Worm (Caenorhabditis elegans) whole organism, late embryonic: ENCODE measurements around the gene C16D2.3.
A peak's percentile ranks its signal among the peaks of the same experiment; 100 is the strongest.

ENCODE experiments used
- C38D4.7 ChIP-seq: fragments of 200-800 bp; sonication (Bioruptor generic); optimal IDR thresholded peaks from 2 replicates; lab custom pipeline; 2018; ENCODE audit warnings: mild to moderate bottlenecking, missing genetic modification characterization, moderate library complexity, missing compliant biosample characterization
- K09A11.1 ChIP-seq: sonication (generic microtip); optimal IDR thresholded peaks from 2 replicates; lab custom pipeline; 2017; ENCODE audit warnings: antibody characterized with exemption, mild to moderate bottlenecking, missing genetic modification characterization, missing compliant biosample characterization; ENCODE audit not compliant: insufficient read depth
- ama-1 ChIP-seq: fragments of 150-350 bp; optimal IDR thresholded peaks from 2 replicates; lab custom pipeline; 2014
- ceh-14 ChIP-seq: sonication (generic microtip); optimal IDR thresholded peaks from 2 replicates; lab custom pipeline; 2016; ENCODE audit warnings: missing genotype, missing genetic modification characterization, missing compliant biosample characterization
- ceh-18 ChIP-seq: sonication (generic microtip); optimal IDR thresholded peaks from 2 replicates; lab custom pipeline; 2016; ENCODE audit warnings: missing genetic modification characterization, missing compliant biosample characterization
- ceh-2 ChIP-seq: sonication (generic microtip); optimal IDR thresholded peaks from 2 replicates; lab custom pipeline; 2016; ENCODE audit warnings: missing genotype, missing genetic modification characterization, missing compliant biosample characterization
- ceh-22 ChIP-seq: sonication (generic microtip); optimal IDR thresholded peaks from 2 replicates; lab custom pipeline; 2017; ENCODE audit warnings: missing biosample characterization, missing genetic modification characterization
- ceh-24 ChIP-seq: sonication (generic microtip); optimal IDR thresholded peaks from 2 replicates; lab custom pipeline; 2016; ENCODE audit warnings: mild to moderate bottlenecking, missing genetic modification characterization, missing compliant biosample characterization
- ceh-30 ChIP-seq: fragments of 150-350 bp; optimal IDR thresholded peaks from 2 replicates; lab custom pipeline; 2014; ENCODE audit warnings: missing biosample characterization, missing genetic modification characterization
- ceh-34 ChIP-seq: sonication (generic microtip); optimal IDR thresholded peaks from 2 replicates; lab custom pipeline; 2016; ENCODE audit warnings: mild to moderate bottlenecking, missing genetic modification characterization, missing compliant biosample characterization
- ceh-45 ChIP-seq: fragments of 200-800 bp; sonication (Bioruptor generic); IDR thresholded peaks from 2 replicates; pipeline ENCODE4 v1.3.6; 2022; ENCODE audit warnings: missing genetic modification reagents, missing genetic modification characterization, missing compliant biosample characterization
- ceh-48 ChIP-seq: sonication (generic microtip); optimal IDR thresholded peaks from 2 replicates; lab custom pipeline; 2016; ENCODE audit warnings: missing genetic modification characterization, inconsistent platforms, missing compliant biosample characterization
- che-1 ChIP-seq: sonication (generic microtip); optimal IDR thresholded peaks from 2 replicates; lab custom pipeline; 2016; ENCODE audit warnings: mild to moderate bottlenecking, missing genetic modification characterization, missing compliant biosample characterization
- elt-2 ChIP-seq: sonication (generic microtip); optimal IDR thresholded peaks from 2 replicates; lab custom pipeline; 2016; ENCODE audit warnings: missing genetic modification reagents, missing genetic modification characterization, missing compliant biosample characterization
- eyg-1 ChIP-seq: sonication (generic microtip); optimal IDR thresholded peaks from 2 replicates; lab custom pipeline; 2016; ENCODE audit warnings: missing genotype, missing genetic modification characterization, missing compliant biosample characterization
- hlh-30 ChIP-seq: sonication (generic microtip); optimal IDR thresholded peaks from 2 replicates; lab custom pipeline; 2017; ENCODE audit warnings: antibody characterized with exemption, missing genetic modification characterization, missing compliant biosample characterization; ENCODE audit not compliant: insufficient read depth
- hlh-8 ChIP-seq: sonication (generic microtip); optimal IDR thresholded peaks from 2 replicates; lab custom pipeline; 2016; ENCODE audit warnings: missing genotype, missing genetic modification characterization, missing compliant biosample characterization
- lim-6 ChIP-seq: sonication (generic microtip); optimal IDR thresholded peaks from 2 replicates; lab custom pipeline; 2016; ENCODE audit warnings: missing genetic modification characterization, missing compliant biosample characterization
- nfya-1 ChIP-seq: sonication (generic microtip); optimal IDR thresholded peaks from 2 replicates; lab custom pipeline; 2017; ENCODE audit warnings: missing genetic modification characterization, mild to moderate bottlenecking, missing compliant biosample characterization, antibody characterized with exemption, moderate library complexity
- nhr-11 ChIP-seq: fragments of 150-350 bp; optimal IDR thresholded peaks from 2 replicates; lab custom pipeline; 2014; ENCODE audit warnings: missing biosample characterization, missing genetic modification characterization
- npax-4 ChIP-seq: sonication (generic microtip); optimal IDR thresholded peaks from 2 replicates; lab custom pipeline; 2016; ENCODE audit warnings: missing genetic modification characterization, missing compliant biosample characterization
- pag-3 ChIP-seq: sonication (generic microtip); optimal IDR thresholded peaks from 2 replicates; lab custom pipeline; 2016; ENCODE audit warnings: missing compliant biosample characterization, missing genetic modification characterization, borderline replicate concordance
- pha-4 ChIP-seq: fragments of 150-350 bp; optimal IDR thresholded peaks from 2 replicates; lab custom pipeline; 2018; ENCODE audit warnings: missing biosample characterization, missing genetic modification reagents, missing genetic modification characterization
- pqm-1 ChIP-seq: sonication (generic microtip); optimal IDR thresholded peaks from 2 replicates; lab custom pipeline; 2016; ENCODE audit warnings: missing genetic modification characterization, missing compliant biosample characterization
- pros-1 ChIP-seq: fragments of 150-350 bp; optimal IDR thresholded peaks from 2 replicates; lab custom pipeline; 2014; ENCODE audit warnings: missing biosample characterization, missing genetic modification reagents, missing genetic modification characterization
- ref-2 ChIP-seq: sonication (generic microtip); optimal IDR thresholded peaks from 2 replicates; lab custom pipeline; 2016; ENCODE audit warnings: missing genetic modification characterization, missing compliant biosample characterization
- sdc-2 ChIP-seq: sonication (generic microtip); optimal IDR thresholded peaks from 2 replicates; lab custom pipeline; 2016; ENCODE audit warnings: missing genotype, missing genetic modification characterization, missing compliant biosample characterization
- sox-4 ChIP-seq: sonication (generic microtip); optimal IDR thresholded peaks from 2 replicates; lab custom pipeline; 2017; ENCODE audit warnings: mild to moderate bottlenecking, missing genetic modification characterization, inconsistent platforms, missing compliant biosample characterization
- tbx-2 ChIP-seq: sonication (generic microtip); optimal IDR thresholded peaks from 2 replicates; lab custom pipeline; 2016; ENCODE audit warnings: missing genetic modification characterization, missing compliant biosample characterization
- ttx-3 ChIP-seq: sonication (generic microtip); optimal IDR thresholded peaks from 2 replicates; lab custom pipeline; 2016; ENCODE audit warnings: missing genetic modification reagents, missing genetic modification characterization, missing compliant biosample characterization
- unc-42 ChIP-seq: sonication (generic microtip); optimal IDR thresholded peaks from 2 replicates; lab custom pipeline; 2016; ENCODE audit warnings: missing genotype, missing genetic modification characterization, missing compliant biosample characterization
- unc-55 ChIP-seq: sonication (generic microtip); optimal IDR thresholded peaks from 2 replicates; lab custom pipeline; 2017; ENCODE audit warnings: missing biosample characterization, missing genetic modification reagents, missing genetic modification characterization
- unc-86 ChIP-seq: sonication (generic microtip); optimal IDR thresholded peaks from 2 replicates; lab custom pipeline; 2016; ENCODE audit warnings: missing genetic modification characterization, missing compliant biosample characterization
- zip-5 ChIP-seq: sonication (generic microtip); optimal IDR thresholded peaks from 2 replicates; lab custom pipeline; 2016; ENCODE audit warnings: missing genetic modification characterization, missing compliant biosample characterization
- ztf-16 ChIP-seq: sonication (generic microtip); optimal IDR thresholded peaks from 2 replicates; lab custom pipeline; 2017; ENCODE audit warnings: missing genetic modification characterization, missing compliant biosample characterization

The C16D2.3 gene

DNA sequence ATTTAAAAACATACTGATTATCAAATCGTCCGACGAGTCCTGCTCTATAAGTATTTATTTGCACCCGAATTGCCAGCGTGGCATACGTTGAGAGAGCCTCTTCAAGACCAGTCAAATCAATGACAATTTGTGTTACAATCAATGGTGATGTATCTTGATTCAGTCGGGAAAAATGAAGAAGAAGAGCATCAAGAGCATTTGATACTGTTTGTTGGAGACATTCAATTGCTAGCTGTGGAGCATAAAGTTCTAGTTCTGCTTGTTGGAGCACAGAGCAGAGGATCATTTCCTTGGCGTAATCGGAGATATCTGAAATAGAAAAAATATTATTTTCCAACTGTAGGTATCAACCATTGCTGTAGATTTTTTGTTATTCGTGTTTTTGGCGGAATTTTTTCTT, 35.6 kb downstream of the C16D2.3 start:
- no peak for TF ChIP-seq lim-6 (tag; lab: Kevin White, UChicago)
- no peak for TF ChIP-seq elt-2 (tag; lab: Kevin White, UChicago)
- TF ChIP-seq unc-86: no peak
- TF ChIP-seq ceh-24 (tag; lab: Kevin White, UChicago): no peak
- TF ChIP-seq ref-2: no peak
- TF ChIP-seq che-1 (tag; lab: Kevin White, UChicago): no peak
- TF ChIP-seq ceh-45 (GFP tag; lab: Robert Waterston, UW): no peak

ce11 chrII:9176523-9176922, 38.6 kb downstream of the C16D2.3 start:
- no peak for TF ChIP-seq eyg-1 (tag; lab: Kevin White, UChicago)
- no peak for TF ChIP-seq unc-42 (tag; lab: Kevin White, UChicago)
- no peak for TF ChIP-seq ceh-22 (tag; lab: Kevin White, UChicago)
- TF ChIP-seq pag-3 (tag; lab: Kevin White, UChicago): no peak
- TF ChIP-seq ceh-34 (tag; lab: Kevin White, UChicago): no peak
- TF ChIP-seq ceh-48 (tag; lab: Kevin White, UChicago): no peak
- TF ChIP-seq ztf-16 (tag; lab: Kevin White, UChicago): no peak
- no peak for TF ChIP-seq ceh-14 (tag; lab: Kevin White, UChicago)
- no peak for TF ChIP-seq C38D4.7 (GFP tag; lab: Kevin White, UChicago)
- no peak for TF ChIP-seq pha-4 (tag; lab: Kevin White, UChicago)
- no peak for TF ChIP-seq tbx-2 (tag; lab: Kevin White, UChicago)
- no peak for TF ChIP-seq K09A11.1 (tag; lab: Kevin White, UChicago)
- no peak for TF ChIP-seq pros-1 (tag; lab: Kevin White, UChicago)
- TF ChIP-seq ama-1 (lab: Kevin White, UChicago): no peak
- no peak for TF ChIP-seq ttx-3
- TF ChIP-seq nfya-1 (tag; lab: Kevin White, UChicago): no peak
- TF ChIP-seq hlh-8 (tag; lab: Kevin White, UChicago): no peak
- TF ChIP-seq unc-55: no peak
- TF ChIP-seq nhr-11 (tag; lab: Kevin White, UChicago): no peak
- no peak for TF ChIP-seq ceh-30

DNA sequence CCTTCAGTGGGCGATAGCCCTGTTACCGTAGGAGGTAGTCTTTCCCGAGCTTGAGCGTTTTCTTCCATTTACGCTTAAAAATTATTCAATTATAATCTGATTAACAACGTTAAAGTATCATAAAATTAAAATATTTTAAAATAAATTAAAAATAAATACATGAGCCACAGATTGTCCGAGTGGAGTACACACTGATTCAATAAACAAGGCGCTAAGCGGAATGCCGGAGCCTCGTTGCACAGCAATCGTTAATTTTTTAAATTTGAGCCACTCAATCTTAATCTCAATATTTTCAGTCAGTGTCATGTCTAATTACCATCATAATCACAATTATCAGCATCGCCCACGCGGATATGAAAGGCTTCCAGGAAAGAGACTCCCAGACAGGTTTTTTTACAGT, 39.2 kb downstream of the C16D2.3 start, which contains the start of the genes sec-5 and pir-1:
TSS of gene sec-5 (minus strand) at position 73 of the 400 bp plus-strand sequence.
TSS of gene pir-1 (plus strand) at position 221 of the 400 bp plus-strand sequence.
- peak; percentile 38 for TF ChIP-seq unc-42 (tag; lab: Kevin White, UChicago)
- no peak for TF ChIP-seq hlh-30 (tag; lab: Kevin White, UChicago)

ce11 chrII:9178811-9179210, 40.9 kb downstream of the C16D2.3 start:
- TF ChIP-seq ceh-18 (tag; lab: Kevin White, UChicago) (no peak), pqm-1 (no peak), npax-4 (tag; lab: Kevin White, UChicago) (no peak), zip-5 (no peak), elt-2 (tag; lab: Kevin White, UChicago) (no peak), ztf-16 (tag; lab: Kevin White, UChicago) (no peak), nfya-1 (tag; lab: Kevin White, UChicago) (no peak), ceh-48 (tag; lab: Kevin White, UChicago) (no peak), sox-4 (tag; lab: Kevin White, UChicago) (no peak), K09A11.1 (tag; lab: Kevin White, UChicago) (no peak), ref-2 (no peak), ceh-2 (no peak), ttx-3 (no peak), pag-3 (tag; lab: Kevin White, UChicago) (no peak), ceh-34 (tag; lab: Kevin White, UChicago) (no peak), sdc-2 (tag; lab: Kevin White, UChicago) (no peak), ama-1 (lab: Kevin White, UChicago) (no peak)
